Fruit fly (Drosophila melanogaster): ENCODE measurements around the gene CG46439.
"Not testable (repeated sequence)": the region's sequence is repeated elsewhere in the genome, so short reads cannot be mapped to it uniquely, and the experiment has no call there.

The CG46439 gene

DNA sequence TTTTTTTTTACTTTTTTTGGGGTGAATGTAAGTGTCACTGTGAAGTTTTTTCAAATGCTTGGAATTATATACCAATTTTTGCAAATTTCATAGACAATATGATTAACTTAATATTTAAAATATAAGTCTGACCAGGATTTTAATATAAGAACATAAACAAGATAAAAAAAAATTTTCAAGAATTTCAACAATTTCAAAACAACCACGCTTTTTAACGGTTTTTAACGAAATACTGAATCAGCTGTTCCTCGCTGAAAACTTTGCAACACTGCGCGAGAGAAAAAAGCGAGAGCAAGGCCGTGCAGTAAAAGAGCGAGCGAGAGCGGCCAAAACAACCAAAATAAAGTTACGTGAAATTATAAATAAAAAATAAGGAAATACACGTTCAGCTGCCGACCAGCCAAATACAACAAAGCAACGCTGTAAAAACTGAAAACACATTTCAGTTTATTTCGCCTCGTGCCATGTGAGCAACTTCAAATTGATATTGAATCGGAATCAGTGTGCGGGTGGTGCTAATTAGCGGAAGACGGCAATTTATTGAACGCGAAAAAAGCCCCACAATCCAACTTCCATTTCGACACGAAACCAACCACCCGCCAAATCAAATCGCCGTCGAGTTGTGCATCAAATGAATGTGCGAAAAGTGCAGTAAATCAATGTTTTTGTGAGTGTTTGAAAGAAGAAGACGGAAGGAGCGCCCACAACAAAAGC is at the start of gene CG46439, which contains the start of the genes Iyd and CG33947:
Gene CG46439, minus strand, starts transcription at position 51 of the 714 bp plus-strand sequence.
Gene Iyd, minus strand, starts transcription at position 51 of the 714 bp plus-strand sequence.
Gene CG33947, plus strand, starts transcription at position 302 of the 714 bp plus-strand sequence.
- TF ChIP-seq noc (tag; optimal IDR thresholded peaks at IDR 0.05): no peak

DNA sequence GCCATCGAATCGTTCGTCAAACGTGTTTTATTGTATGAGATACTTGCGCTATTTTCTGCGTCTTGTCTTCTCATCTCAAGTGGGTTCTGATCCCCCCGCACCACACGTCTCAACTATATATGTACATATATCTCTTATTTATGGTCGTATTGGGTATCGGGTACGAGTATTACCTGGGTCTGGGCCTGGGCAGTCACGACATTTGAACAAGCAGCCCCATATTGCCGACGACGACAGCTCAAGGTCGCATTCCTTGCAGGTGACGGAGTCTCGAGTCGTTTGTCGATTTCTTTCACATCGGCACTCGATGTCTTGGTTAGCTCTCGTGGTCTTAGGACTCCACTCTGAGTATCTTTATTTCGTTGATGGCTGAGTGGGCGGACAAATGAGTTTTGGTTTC is 49.0 kb upstream of the CG46439 start:
- TF ChIP-seq noc (tag; optimal IDR thresholded peaks at IDR 0.05): no peak

DNA sequence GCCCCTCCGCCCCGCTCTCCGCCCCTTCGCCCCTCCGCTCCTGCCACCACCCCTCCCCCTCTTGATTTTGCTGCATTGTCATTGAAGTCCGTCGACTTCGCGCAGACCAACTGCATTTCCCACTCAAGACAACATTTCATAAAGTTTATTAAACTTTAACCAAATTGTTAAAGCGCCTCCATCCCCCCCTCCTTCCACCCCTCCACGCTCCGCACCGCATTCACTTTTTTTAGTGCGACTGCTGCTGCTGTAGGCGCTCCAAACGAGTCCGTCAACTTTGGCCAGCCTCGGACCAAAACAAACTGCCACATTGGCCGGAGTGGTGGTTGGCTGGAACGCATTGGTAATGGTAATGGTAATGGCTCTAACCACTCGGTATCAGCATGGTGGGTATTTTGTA is 42.8 kb upstream of the CG46439 start:
- no peak for TF ChIP-seq noc (tag; optimal IDR thresholded peaks at IDR 0.05)

DNA sequence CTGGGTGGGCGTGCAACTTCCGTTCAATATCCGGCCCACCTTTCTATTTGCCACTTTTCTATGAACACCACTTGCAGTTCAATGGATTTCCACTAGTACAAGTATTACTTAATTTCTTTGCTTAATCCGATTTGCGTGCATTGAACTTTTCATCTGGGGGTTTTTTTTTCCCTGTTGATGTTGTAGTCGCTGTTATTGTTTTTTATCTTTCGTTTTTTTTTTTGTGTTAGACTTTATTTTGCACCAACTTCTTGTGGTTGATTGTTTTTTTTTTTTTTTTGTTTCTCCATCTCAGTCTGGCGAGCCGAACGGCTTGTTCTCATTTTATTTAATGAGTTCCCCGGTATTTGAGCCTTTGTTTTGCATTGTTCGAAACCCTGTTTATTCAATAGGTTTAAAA is 40.3 kb upstream of the CG46439 start:
- no peak for TF ChIP-seq noc (tag; optimal IDR thresholded peaks at IDR 0.05)

DNA sequence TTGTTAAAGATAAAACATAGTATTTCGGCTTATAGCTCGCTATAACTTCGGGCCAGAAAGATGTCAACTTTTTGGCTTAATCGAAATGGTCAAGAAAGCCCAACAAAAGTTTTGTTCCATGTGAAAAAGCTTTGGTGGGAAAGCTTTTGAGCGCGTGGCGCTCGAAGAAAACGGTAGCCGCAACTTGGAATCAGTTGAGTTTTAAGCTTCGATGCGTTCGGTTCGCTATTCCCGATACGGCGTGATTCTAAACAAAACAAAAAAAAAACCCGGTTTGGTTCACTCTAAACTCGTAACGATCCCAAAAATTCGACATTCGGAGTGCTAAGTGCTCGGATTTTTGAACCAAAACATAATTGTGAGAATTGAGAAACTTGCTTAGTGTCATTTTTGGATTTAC is 39.8 kb upstream of the CG46439 start, which contains the start of gene IRSp53:
Gene IRSp53, plus strand, starts transcription at position 204 of the 400 bp plus-strand sequence.
- TF ChIP-seq noc (tag; optimal IDR thresholded peaks at IDR 0.05): no peak

DNA sequence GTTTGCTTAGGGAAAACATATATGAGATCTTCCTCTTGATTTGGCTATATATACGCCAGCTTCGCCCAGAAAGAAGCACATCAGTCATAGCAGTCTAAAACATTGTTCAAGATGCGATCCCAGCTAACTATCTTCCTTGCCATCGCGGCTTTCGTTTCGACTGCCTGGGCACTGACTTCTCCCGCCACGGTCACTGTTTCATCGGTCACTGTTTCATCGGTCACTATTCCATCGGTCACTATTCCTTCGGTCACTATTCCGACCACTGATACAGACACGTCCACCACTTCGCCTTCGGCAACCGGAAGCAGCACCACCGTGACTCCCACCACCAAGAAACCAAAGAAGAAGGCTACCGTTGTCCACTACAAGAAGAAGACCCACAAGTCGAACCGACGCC is 38.8 kb upstream of the CG46439 start, which contains the start of gene CG14143:
Gene CG14143, plus strand, starts transcription at position 102 of the 400 bp plus-strand sequence.
- TF ChIP-seq noc (tag; optimal IDR thresholded peaks at IDR 0.05): not testable (repeated sequence)

DNA sequence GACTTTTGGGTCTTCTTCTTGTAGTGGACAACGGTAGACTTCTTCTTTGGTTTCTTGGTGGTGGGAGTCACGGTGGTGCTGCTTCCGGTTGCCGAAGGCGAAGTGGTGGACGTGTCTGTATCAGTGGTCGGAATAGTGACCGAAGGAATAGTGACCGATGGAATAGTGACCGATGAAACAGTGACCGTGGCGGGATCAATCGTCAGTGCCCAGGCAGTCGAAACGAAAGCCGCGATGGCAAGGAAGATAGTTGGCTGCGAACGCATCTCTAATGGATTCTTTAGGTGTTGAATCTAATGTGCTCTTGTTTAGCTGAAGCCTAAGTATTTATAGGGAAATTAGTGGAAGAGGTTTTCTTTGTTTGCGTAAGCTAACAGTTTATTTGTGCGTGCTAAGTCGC is 36.0 kb upstream of the CG46439 start, which contains the start of gene CG32074:
Gene CG32074, minus strand, starts transcription at position 268 of the 400 bp plus-strand sequence.
- TF ChIP-seq noc (tag; optimal IDR thresholded peaks at IDR 0.05): not testable (repeated sequence)

DNA sequence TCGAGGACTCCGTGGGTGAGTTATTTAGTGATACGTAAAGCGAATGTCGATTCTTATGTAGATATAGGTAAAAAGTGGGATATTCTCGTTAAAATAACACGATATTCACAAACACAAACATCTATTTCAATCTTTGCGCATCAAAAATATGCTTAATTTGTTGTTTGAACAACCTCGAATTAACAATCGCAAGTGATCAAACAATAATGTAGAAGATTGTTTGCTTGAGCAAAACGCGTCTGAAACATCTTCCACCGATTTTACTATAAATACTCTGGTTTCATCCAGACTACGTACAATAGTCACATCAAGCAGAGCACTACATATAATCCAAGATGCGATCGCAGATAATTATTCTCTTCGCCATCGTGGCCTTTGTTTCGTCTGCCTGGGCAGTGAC is 34.5 kb upstream of the CG46439 start, which contains the start of gene nol:
Gene nol, plus strand, starts transcription at position 301 of the 400 bp plus-strand sequence.
- no peak for TF ChIP-seq noc (tag; optimal IDR thresholded peaks at IDR 0.05)

DNA sequence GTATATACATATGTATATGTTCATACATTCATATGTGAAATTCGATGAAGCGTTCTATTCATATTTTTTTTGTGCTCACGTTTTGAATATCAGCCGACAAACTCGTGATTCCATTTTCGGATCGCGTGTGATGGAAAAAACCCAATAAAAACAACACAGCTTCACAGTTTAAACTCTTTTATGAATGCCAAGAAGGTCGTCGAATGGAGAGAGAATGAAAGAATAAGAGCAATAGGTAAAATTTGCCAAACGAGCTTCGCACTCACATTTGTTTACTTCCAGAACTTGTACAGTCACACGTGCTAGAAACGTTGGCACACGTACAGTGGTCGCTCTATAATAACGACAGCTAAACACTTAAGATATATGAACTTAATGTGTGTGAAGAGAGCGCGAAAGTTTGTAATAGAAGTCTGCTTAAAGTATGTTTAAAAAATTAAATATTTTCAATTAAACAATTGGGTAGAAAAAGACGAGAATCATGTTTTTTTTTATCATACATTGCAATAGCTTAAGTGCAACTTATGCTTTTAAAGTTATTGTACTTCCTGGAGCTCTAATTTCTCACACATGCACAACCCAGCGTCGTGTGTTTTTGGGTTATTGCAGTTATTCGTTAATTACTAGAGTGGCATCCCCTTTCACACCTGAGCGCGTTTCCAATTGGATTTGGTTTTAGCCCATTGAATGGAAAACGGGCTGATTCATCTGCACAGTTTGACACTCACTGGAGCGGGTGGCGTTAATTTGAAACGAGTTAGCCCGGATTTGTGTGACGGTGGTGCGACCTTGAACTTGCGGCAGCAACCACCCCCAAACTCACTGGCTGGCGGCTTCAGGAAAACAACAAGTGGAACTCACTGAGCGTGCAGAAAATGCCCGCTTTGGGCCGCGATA is 29.8 kb upstream of the CG46439 start:
- TF ChIP-seq noc (tag; optimal IDR thresholded peaks at IDR 0.05): peak; percentile 49

DNA sequence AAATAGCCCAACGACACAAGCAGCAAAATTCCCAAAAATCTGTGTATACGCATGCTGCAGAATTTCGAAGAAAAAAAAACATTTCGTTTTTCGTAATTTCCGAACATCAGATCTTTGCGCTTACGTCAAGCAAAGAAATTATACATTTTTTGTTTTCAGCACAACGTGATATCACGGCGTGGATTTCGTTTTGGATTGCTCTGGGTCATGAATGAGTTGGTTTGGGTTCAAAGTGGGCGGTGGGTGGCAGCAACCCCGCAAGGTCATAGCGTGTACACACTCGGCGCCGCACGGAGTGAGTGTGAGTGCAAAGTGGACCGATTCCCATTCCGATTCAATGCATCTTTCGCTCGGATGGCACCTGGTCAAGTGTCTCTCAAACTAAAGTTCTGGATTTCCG is 28.8 kb upstream of the CG46439 start:
- no peak for TF ChIP-seq noc (tag; optimal IDR thresholded peaks at IDR 0.05)

DNA sequence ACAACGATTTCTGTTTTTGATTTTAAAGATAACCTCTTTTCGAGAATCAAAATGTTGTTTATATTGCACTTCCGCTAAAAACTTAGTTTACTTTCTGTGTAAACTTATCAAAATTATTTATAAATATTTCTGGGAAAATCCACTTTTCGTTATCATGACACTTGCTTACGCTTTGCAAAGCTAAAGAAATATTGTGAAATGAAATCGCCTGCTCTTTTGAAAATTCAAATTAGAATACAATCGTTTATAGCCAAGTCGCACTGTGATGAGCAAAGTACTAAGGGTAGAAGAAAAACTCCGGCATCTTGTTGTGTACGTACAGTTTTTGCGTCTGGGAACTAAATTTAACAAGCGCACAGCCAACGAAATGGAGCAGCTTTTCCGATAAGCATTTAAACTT is 28.4 kb upstream of the CG46439 start:
- no peak for TF ChIP-seq noc (tag; optimal IDR thresholded peaks at IDR 0.05)

DNA sequence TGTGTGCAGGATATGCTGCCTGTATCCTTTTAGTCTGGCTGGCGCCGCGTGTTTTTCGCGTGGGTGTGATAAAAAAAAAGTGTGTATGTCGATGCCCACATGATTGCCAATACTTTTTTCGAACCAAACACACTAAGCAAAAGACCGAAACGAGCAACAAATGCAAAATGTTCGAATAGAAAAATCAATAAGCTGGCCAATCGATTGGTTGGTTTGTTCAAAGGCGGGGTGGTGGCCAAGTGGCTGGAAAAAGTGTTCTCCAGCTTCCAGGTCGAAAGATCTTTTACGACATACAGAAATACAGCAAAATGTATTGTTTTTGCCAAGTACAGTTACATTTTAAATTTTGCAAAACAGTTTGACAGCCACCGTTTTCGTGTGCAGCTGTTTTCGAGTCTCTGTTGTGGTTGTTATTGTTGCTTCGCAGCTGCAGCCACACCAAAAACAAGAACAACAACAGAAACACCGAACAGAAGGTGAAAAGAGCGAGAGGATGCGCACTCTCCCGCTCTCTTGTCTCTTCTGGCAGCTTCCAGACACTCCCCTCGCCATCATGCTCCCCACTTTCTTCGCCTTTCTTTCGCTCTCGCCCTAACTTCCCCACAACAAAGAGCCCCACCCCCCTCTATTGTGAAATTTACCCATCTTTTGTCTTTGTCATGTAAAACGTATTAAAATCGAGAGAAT is 27.7 kb upstream of the CG46439 start:
- no peak for TF ChIP-seq noc (tag; optimal IDR thresholded peaks at IDR 0.05)

DNA sequence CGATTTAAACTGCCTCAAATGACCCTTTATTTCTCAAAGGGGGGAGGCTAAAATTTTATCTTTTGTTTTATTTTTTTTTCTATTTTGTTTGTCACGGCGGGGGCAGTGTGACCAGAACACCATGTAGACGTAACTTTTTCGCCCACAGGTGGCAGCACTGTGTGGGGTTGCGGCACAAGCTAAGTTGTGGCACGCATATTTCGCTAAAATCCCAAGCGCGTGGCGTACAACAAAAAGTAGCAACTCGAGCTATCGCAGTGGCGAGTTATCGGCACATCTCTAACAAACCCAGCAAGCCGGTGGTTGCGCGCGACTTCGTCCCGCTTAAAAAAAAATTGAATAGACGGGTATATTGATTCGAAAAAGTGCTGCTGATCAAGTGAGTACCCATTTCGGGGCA is 27.0 kb upstream of the CG46439 start, which contains the start of the genes Ufd1 and NaPi-III:
Gene Ufd1, minus strand, starts transcription at position 129 of the 400 bp plus-strand sequence.
Gene NaPi-III, plus strand, starts transcription at position 261 of the 400 bp plus-strand sequence.
- TF ChIP-seq noc (tag; optimal IDR thresholded peaks at IDR 0.05): peak; percentile 22

DNA sequence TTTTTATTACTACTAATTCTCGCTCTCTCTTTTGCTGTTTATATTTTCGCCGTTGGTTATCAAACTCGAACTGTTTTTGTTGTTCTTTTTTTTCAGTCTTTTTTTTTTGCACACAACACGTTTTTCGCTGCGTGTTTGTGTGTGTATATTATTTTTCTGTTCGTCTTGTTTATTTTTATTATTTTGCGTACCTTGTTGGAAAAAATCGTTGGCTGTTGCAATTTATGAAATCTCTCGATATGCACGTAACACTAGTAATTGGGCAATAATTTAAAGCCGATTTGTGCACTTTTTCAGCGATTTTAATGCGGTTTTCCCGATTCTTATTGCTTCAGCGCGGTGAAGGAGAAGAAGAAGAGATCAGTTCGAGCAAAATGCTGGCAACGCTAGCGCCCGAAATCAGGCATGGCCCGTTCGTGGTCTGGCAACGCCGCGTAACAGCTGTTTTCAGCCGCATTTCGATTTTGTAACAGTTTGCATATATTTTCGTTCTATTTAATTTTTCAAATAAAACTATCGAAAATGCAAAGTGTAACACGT is 24.4 kb upstream of the CG46439 start, which contains the start of the genes FoxK and mRpL2:
Gene FoxK, minus strand, starts transcription at position 365 of the 540 bp plus-strand sequence.
Gene mRpL2, plus strand, starts transcription at position 429 of the 540 bp plus-strand sequence.
- TF ChIP-seq noc (tag; optimal IDR thresholded peaks at IDR 0.05): peak; percentile 13

DNA sequence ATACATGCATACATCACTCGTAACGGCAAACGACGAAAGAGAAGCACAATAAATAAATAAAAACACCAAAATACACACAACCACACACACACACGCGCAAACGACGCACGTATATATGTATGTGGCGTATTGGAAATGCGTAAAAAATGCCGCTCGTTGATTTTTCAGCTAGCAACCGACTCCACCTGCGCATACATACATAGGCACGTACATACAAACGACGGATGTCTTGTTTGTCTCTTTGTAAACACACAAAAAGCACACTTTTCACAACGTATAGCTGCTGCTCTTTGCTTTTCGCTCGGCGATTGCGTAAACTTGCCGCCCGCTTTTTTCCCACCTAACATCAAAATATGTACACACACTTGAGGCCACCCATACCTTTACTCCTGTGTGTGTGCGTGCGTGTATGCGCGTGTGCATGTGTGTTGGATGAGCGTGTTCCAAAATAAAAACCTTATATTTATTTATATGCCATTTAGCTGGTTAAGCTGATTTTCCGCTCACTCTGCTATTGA is 23.9 kb upstream of the CG46439 start:
- peak; percentile 8 for TF ChIP-seq noc (tag; optimal IDR thresholded peaks at IDR 0.05)
